Worm (Caenorhabditis elegans): ENCODE data around the gene Y57G11C.36.

- TF ChIP-seq jun-1 (tag; optimal IDR thresholded peaks at IDR 0.05): peak; percentile 4
- TF ChIP-seq lin-39 (tag; optimal IDR thresholded peaks at IDR 0.05): no peak
- TF ChIP-seq tag-97 (GFP tag; IDR thresholded peaks at IDR 0.05): no peak
- TF ChIP-seq spr-1 (tag; optimal IDR thresholded peaks at IDR 0.05): no peak
- peak; percentile 31 for TF ChIP-seq mes-2 (tag; optimal IDR thresholded peaks at IDR 0.05; ENCODE audit: poor library complexity, severe bottlenecking)
- TF ChIP-seq nhr-41 (GFP tag; IDR thresholded peaks at IDR 0.05): no peak
- no peak for TF ChIP-seq nhr-11 (tag; optimal IDR thresholded peaks at IDR 0.05)
- no peak for TF ChIP-seq nhr-237 (tag; optimal IDR thresholded peaks at IDR 0.05)
- TF ChIP-seq saeg-2 (GFP tag; IDR thresholded peaks at IDR 0.05): no peak
- TF ChIP-seq ces-1 (GFP tag; optimal IDR thresholded peaks at IDR 0.05): no peak
- TF ChIP-seq ama-1 (optimal IDR thresholded peaks at IDR 0.05): peak; percentile 13
- TF ChIP-seq egl-27 (tag; optimal IDR thresholded peaks at IDR 0.05): no peak
These were observed 13.0 kb upstream of the Y57G11C.36 start, which contains the start of gene melo-1 for ce11 chrIV:14786374-14787136.
